Worm (Caenorhabditis elegans) whole organism, young adult: ENCODE measurements around the gene slc-17.4.

Experiments used
- B0019.2 ChIP-seq: fragments of 200-800 bp; sonication (Bioruptor generic); conservative IDR thresholded peaks from 2 replicates; pipeline ENCODE4 v1.3.6; 2022; ENCODE audit warnings: missing genetic modification reagents, missing genetic modification characterization, missing compliant biosample characterization
- B0261.1 ChIP-seq: sonication (generic microtip); optimal IDR thresholded peaks from 2 replicates; lab custom pipeline; 2016; ENCODE audit warnings: mild to moderate bottlenecking, missing genetic modification characterization, moderate library complexity, missing compliant biosample characterization
- C06A6.2 ChIP-seq: fragments of 200-800 bp; sonication (Bioruptor generic); conservative IDR thresholded peaks from 2 replicates; pipeline ENCODE4 v1.3.6; 2022; ENCODE audit warnings: missing genetic modification characterization, missing compliant biosample characterization
- F22D6.2 ChIP-seq: sonication (generic microtip); optimal IDR thresholded peaks from 2 replicates; lab custom pipeline; 2016; ENCODE audit warnings: mild to moderate bottlenecking, missing genetic modification characterization, missing compliant biosample characterization
- F33H1.4 ChIP-seq: fragments of 200-800 bp; sonication (Bioruptor generic); IDR thresholded peaks from 2 replicates; pipeline ENCODE4 v1.3.6; 2022; ENCODE audit warnings: missing genetic modification reagents, missing genetic modification characterization, missing compliant biosample characterization
- F39B2.1 ChIP-seq: fragments of 200-800 bp; sonication (Bioruptor generic); IDR thresholded peaks from 2 replicates; pipeline ENCODE4 v1.3.6; 2022; ENCODE audit warnings: missing genetic modification reagents, missing genetic modification characterization, missing compliant biosample characterization
- F49E8.2 ChIP-seq: sonication (generic microtip); optimal IDR thresholded peaks from 3 replicates; lab custom pipeline; 2017; ENCODE audit warnings: missing genetic modification characterization, mild to moderate bottlenecking, missing compliant biosample characterization, antibody characterized with exemption, moderate library complexity; ENCODE audit not compliant: insufficient read depth
- F52B5.7 ChIP-seq: sonication (generic microtip); optimal IDR thresholded peaks from 2 replicates; lab custom pipeline; 2016; ENCODE audit warnings: mild to moderate bottlenecking, missing genetic modification characterization, missing compliant biosample characterization
- F57C9.4 ChIP-seq: sonication (generic microtip); optimal IDR thresholded peaks from 2 replicates; lab custom pipeline; 2017; ENCODE audit warnings: mild to moderate bottlenecking, missing genetic modification characterization, missing compliant biosample characterization
- K12H6.12 ChIP-seq: fragments of 200-800 bp; sonication (Bioruptor generic); optimal IDR thresholded peaks from 2 replicates; lab custom pipeline; 2018; ENCODE audit warnings: mild to moderate bottlenecking, missing genetic modification characterization, missing compliant biosample characterization
- Y53F4B.3 ChIP-seq: fragments of 200-800 bp; sonication (Bioruptor generic); IDR thresholded peaks from 2 replicates; pipeline ENCODE4 v1.3.6; 2022; ENCODE audit warnings: missing genetic modification reagents, missing genetic modification characterization, missing compliant biosample characterization
- Y56A3A.18 ChIP-seq: fragments of 200-800 bp; sonication (Bioruptor generic); IDR thresholded peaks from 2 replicates; pipeline ENCODE4 v1.3.6; 2022; ENCODE audit warnings: missing genetic modification reagents, missing genetic modification characterization, missing compliant biosample characterization
- Y95B8A.8 ChIP-seq: fragments of 200-800 bp; sonication (Bioruptor generic); IDR thresholded peaks from 2 replicates; pipeline ENCODE4 v1.3.6; 2022; ENCODE audit warnings: missing genetic modification reagents, missing genetic modification characterization, missing compliant biosample characterization
- ama-1 ChIP-seq, 3 experiments: fragments of 150-350 bp in 1 of 3; sonication (generic microtip) in 2 of 3; optimal IDR thresholded peaks; 2 replicates each; lab custom pipeline; 2014 to 2018; ENCODE audit warnings: missing biosample characterization in 2 of 3, missing genetic modification characterization in 2 of 3, missing genetic modification reagents in 2 of 3
- ccch-3 ChIP-seq: fragments of 200-800 bp; sonication (Bioruptor generic); optimal IDR thresholded peaks from 2 replicates; lab custom pipeline; 2018; ENCODE audit warnings: mild to moderate bottlenecking, missing genetic modification characterization, missing compliant biosample characterization
- cebp-2 ChIP-seq: fragments of 200-800 bp; sonication (Bioruptor generic); IDR thresholded peaks from 2 replicates; pipeline ENCODE4 v1.3.6; 2022; ENCODE audit warnings: missing genetic modification characterization, missing compliant biosample characterization
- ceh-58 ChIP-seq: fragments of 200-800 bp; sonication (Bioruptor generic); IDR thresholded peaks from 2 replicates; pipeline ENCODE4 v1.3.6; 2022; ENCODE audit warnings: missing genetic modification characterization, missing compliant biosample characterization
- ceh-79 ChIP-seq: sonication (generic microtip); optimal IDR thresholded peaks from 2 replicates; lab custom pipeline; 2017; ENCODE audit warnings: mild to moderate bottlenecking, missing genetic modification characterization, missing compliant biosample characterization
- ceh-91 ChIP-seq: fragments of 200-800 bp; sonication (Bioruptor generic); IDR thresholded peaks from 2 replicates; pipeline ENCODE4 v1.3.6; 2022; ENCODE audit warnings: missing genetic modification reagents, missing genetic modification characterization, missing compliant biosample characterization
- chd-7 ChIP-seq: sonication (generic microtip); optimal IDR thresholded peaks from 2 replicates; lab custom pipeline; 2016; ENCODE audit warnings: mild to moderate bottlenecking, missing genetic modification characterization, moderate library complexity, missing compliant biosample characterization
- dpff-1 ChIP-seq: sonication (generic microtip); optimal IDR thresholded peaks from 2 replicates; lab custom pipeline; 2017; ENCODE audit warnings: mild to moderate bottlenecking, missing genetic modification characterization, missing compliant biosample characterization
- efl-1 ChIP-seq: fragments of 150-350 bp; optimal IDR thresholded peaks from 2 replicates; lab custom pipeline; 2014; ENCODE audit warnings: missing biosample characterization, missing genetic modification reagents, missing genetic modification characterization
- egl-44 ChIP-seq: fragments of 200-800 bp; sonication (Bioruptor generic); IDR thresholded peaks from 2 replicates; pipeline ENCODE4 v1.3.6; 2022; ENCODE audit warnings: missing genetic modification reagents, missing genetic modification characterization, missing compliant biosample characterization
- let-526 ChIP-seq: fragments of 200-800 bp; sonication (Bioruptor generic); IDR thresholded peaks from 2 replicates; pipeline ENCODE4 v1.3.6; 2022; ENCODE audit warnings: missing genetic modification reagents, missing genetic modification characterization, missing compliant biosample characterization
- lin-26 ChIP-seq: fragments of 200-800 bp; sonication (Bioruptor generic); IDR thresholded peaks from 2 replicates; pipeline ENCODE4 v1.3.6; 2022; ENCODE audit warnings: missing genetic modification reagents, missing genetic modification characterization, missing compliant biosample characterization
- lir-1 ChIP-seq: fragments of 200-800 bp; sonication (Bioruptor generic); conservative IDR thresholded peaks from 2 replicates; pipeline ENCODE4 v1.3.6; 2022; ENCODE audit warnings: missing genetic modification reagents, missing genetic modification characterization, missing compliant biosample characterization
- lsy-27 ChIP-seq: sonication (generic microtip); optimal IDR thresholded peaks from 2 replicates; lab custom pipeline; 2017; ENCODE audit warnings: missing genetic modification characterization, mild to moderate bottlenecking, missing compliant biosample characterization, antibody characterized with exemption, missing genotype, borderline replicate concordance; ENCODE audit not compliant: insufficient read depth
- madf-10 ChIP-seq: sonication (generic microtip); optimal IDR thresholded peaks from 2 replicates; lab custom pipeline; 2016; ENCODE audit warnings: mild to moderate bottlenecking, missing genetic modification characterization, missing compliant biosample characterization
- madf-3 ChIP-seq: fragments of 200-800 bp; sonication (Bioruptor generic); IDR thresholded peaks from 2 replicates; pipeline ENCODE4 v1.3.6; 2022; ENCODE audit warnings: missing genetic modification reagents, missing genetic modification characterization, missing compliant biosample characterization
- madf-6 ChIP-seq: fragments of 200-800 bp; sonication (Bioruptor generic); IDR thresholded peaks from 2 replicates; pipeline ENCODE4 v1.3.6; 2022; ENCODE audit warnings: missing genetic modification reagents, missing genetic modification characterization, missing compliant biosample characterization
- mel-28 ChIP-seq: sonication (generic microtip); optimal IDR thresholded peaks from 2 replicates; lab custom pipeline; 2016; ENCODE audit warnings: borderline replicate concordance, mild to moderate bottlenecking, missing genetic modification characterization, missing compliant biosample characterization
- mes-4 ChIP-seq: sonication (generic microtip); optimal IDR thresholded peaks from 2 replicates; lab custom pipeline; 2016; ENCODE audit warnings: missing genotype, missing genetic modification characterization, missing compliant biosample characterization
- nfya-1 ChIP-seq: sonication (generic microtip); optimal IDR thresholded peaks from 2 replicates; lab custom pipeline; 2017; ENCODE audit warnings: antibody characterized with exemption, missing compliant biosample characterization, missing genetic modification characterization, borderline replicate concordance; ENCODE audit not compliant: insufficient read depth
- nhr-27 ChIP-seq: fragments of 200-800 bp; sonication (Bioruptor generic); optimal IDR thresholded peaks from 2 replicates; lab custom pipeline; 2018; ENCODE audit warnings: mild to moderate bottlenecking, missing genetic modification characterization, moderate library complexity, missing compliant biosample characterization
- pha-4 ChIP-seq: fragments of 150-350 bp; sonication (generic microtip); optimal IDR thresholded peaks from 2 replicates; lab custom pipeline; 2014; ENCODE audit warnings: missing biosample characterization, missing genetic modification reagents, missing genetic modification characterization
- rcor-1 ChIP-seq: fragments of 200-800 bp; sonication (Bioruptor generic); IDR thresholded peaks from 2 replicates; pipeline ENCODE4 v1.3.6; 2022; ENCODE audit warnings: missing genetic modification reagents, missing genetic modification characterization, missing compliant biosample characterization
- repo-1 ChIP-seq: sonication (generic microtip); optimal IDR thresholded peaks from 2 replicates; lab custom pipeline; 2017; ENCODE audit warnings: mild to moderate bottlenecking, missing genetic modification characterization, missing compliant biosample characterization
- rpc-1 ChIP-seq, 2 experiments: fragments of 150-350 bp in 1 of 2; sonication (generic microtip) in 1 of 2; optimal IDR thresholded peaks; 2 replicates each; lab custom pipeline; 2014 to 2018; ENCODE audit warnings: missing biosample characterization in 1 of 2, missing genetic modification characterization in 1 of 2, missing genetic modification reagents in 1 of 2, missing genotype in 1 of 2
- sdz-38 ChIP-seq: sonication (generic microtip); optimal IDR thresholded peaks from 2 replicates; lab custom pipeline; 2016; ENCODE audit warnings: missing genotype, missing genetic modification characterization, missing compliant biosample characterization
- somi-1 ChIP-seq: fragments of 200-800 bp; sonication (Bioruptor generic); optimal IDR thresholded peaks from 2 replicates; lab custom pipeline; 2018; ENCODE audit warnings: mild to moderate bottlenecking, missing genetic modification characterization, missing compliant biosample characterization
- sptf-2 ChIP-seq: fragments of 200-800 bp; sonication (Bioruptor generic); optimal IDR thresholded peaks from 2 replicates; lab custom pipeline; 2018; ENCODE audit warnings: mild to moderate bottlenecking, missing genetic modification characterization, missing compliant biosample characterization
- tbx-9 ChIP-seq: sonication (generic microtip); optimal IDR thresholded peaks from 2 replicates; lab custom pipeline; 2016; ENCODE audit warnings: borderline replicate concordance, missing genetic modification characterization, inconsistent platforms, missing compliant biosample characterization
- unc-130 ChIP-seq: sonication (generic microtip); optimal IDR thresholded peaks from 2 replicates; lab custom pipeline; 2016; ENCODE audit warnings: missing genetic modification reagents, missing genetic modification characterization, missing compliant biosample characterization
- unc-62 ChIP-seq: fragments of 150-350 bp; optimal IDR thresholded peaks from 2 replicates; lab custom pipeline; 2014; ENCODE audit warnings: missing biosample characterization, missing genetic modification reagents, missing genetic modification characterization
- xnd-1 ChIP-seq: sonication (generic microtip); optimal IDR thresholded peaks from 2 replicates; lab custom pipeline; 2016; ENCODE audit warnings: missing genotype, missing genetic modification reagents, missing genetic modification characterization, missing compliant biosample characterization
- zfh-2 ChIP-seq: fragments of 200-800 bp; sonication (Bioruptor generic); conservative IDR thresholded peaks from 2 replicates; pipeline ENCODE4 v1.3.6; 2022; ENCODE audit warnings: missing genetic modification reagents, missing genetic modification characterization, missing compliant biosample characterization
- ztf-26 ChIP-seq: sonication (generic microtip); optimal IDR thresholded peaks from 2 replicates; lab custom pipeline; 2017; ENCODE audit warnings: missing genetic modification characterization, missing compliant biosample characterization
- ztf-28 ChIP-seq: fragments of 200-800 bp; sonication (Bioruptor generic); IDR thresholded peaks from 2 replicates; pipeline ENCODE4 v1.3.6; 2022; ENCODE audit warnings: missing genetic modification reagents, missing genetic modification characterization, missing compliant biosample characterization

slc-17.4 gene

ce11 chrIV:17249691-17250181 is 41.8 kb downstream of the slc-17.4 start, which contains the start of gene eelo-2:
TSS of gene eelo-2 (plus strand) at chrIV:17250131.
- peak; percentile 88 for TF ChIP-seq egl-44 (GFP tag; lab: Robert Waterston, UW)
- TF ChIP-seq rcor-1 (GFP tag; lab: Robert Waterston, UW), result peak; percentile 98
- peak; percentile 96 for TF ChIP-seq Y56A3A.18 (GFP tag; lab: Robert Waterston, UW)
- peak; percentile 52; the same call in 1 of the 2 replicates for TF ChIP-seq ztf-28
- TF ChIP-seq F33H1.4 (GFP tag; lab: Robert Waterston, UW), result peak; percentile 80
- peak; percentile 86 for TF ChIP-seq F39B2.1
- TF ChIP-seq lsy-27 (tag; lab: Kevin White, UChicago), result peak; percentile 15
- peak; percentile 96 for TF ChIP-seq repo-1 (tag; lab: Kevin White, UChicago)
- TF ChIP-seq ceh-79, result no peak
- no peak; the same call in none of the 2 replicates for TF ChIP-seq madf-6 (GFP tag; lab: Robert Waterston, UW)
- peak; percentile 86 for TF ChIP-seq chd-7 (tag; lab: Kevin White, UChicago)
- peak; percentile 77 for TF ChIP-seq lin-26
- peak; percentile 51 for TF ChIP-seq ccch-3
- TF ChIP-seq somi-1, result peak; percentile 92
- TF ChIP-seq nfya-1 (tag; lab: Kevin White, UChicago), result no peak
- TF ChIP-seq pha-4 (tag; lab: Kevin White, UChicago), result peak; percentile 79
- peak; percentile 60 for TF ChIP-seq unc-62 (GFP tag; lab: Kevin White, UChicago)
- TF ChIP-seq dpff-1 (tag; lab: Kevin White, UChicago), result no peak
- peak; percentile 98 for TF ChIP-seq madf-3
- TF ChIP-seq efl-1 (GFP tag; lab: Kevin White, UChicago), result peak; percentile 95
- no peak for TF ChIP-seq sptf-2 (GFP tag; lab: Kevin White, UChicago)
- no peak for TF ChIP-seq rpc-1 (optimal IDR thresholded peaks at IDR 0.05; lab: Kevin White, UChicago)
- TF ChIP-seq rpc-1 (tag; optimal IDR thresholded peaks at IDR 0.05; lab: Kevin White, UChicago), result no peak
- TF ChIP-seq sdz-38 (tag; lab: Kevin White, UChicago), result no peak
- TF ChIP-seq B0261.1 (tag; lab: Kevin White, UChicago), result peak; percentile 34
- no peak for TF ChIP-seq ceh-58 (GFP tag; lab: Robert Waterston, UW)
- peak; percentile 96 for TF ChIP-seq zfh-2 (GFP tag; lab: Robert Waterston, UW)
- TF ChIP-seq let-526 (GFP tag; lab: Robert Waterston, UW), result peak; percentile 95
- peak; percentile 95 for TF ChIP-seq lir-1 (GFP tag; lab: Robert Waterston, UW)
- peak; percentile 95 for TF ChIP-seq Y95B8A.8 (GFP tag; lab: Robert Waterston, UW)
- TF ChIP-seq madf-10 (tag; lab: Kevin White, UChicago), result peak; percentile 92
- peak; percentile 86 for TF ChIP-seq F49E8.2
- TF ChIP-seq ama-1 (optimal IDR thresholded peaks at IDR 0.05; lab: Kevin White, UChicago), result no peak
- TF ChIP-seq ama-1 (GFP tag; optimal IDR thresholded peaks at IDR 0.05; lab: Kevin White, UChicago), result no peak
- TF ChIP-seq K12H6.12 (tag; lab: Kevin White, UChicago), result peak; percentile 93
- TF ChIP-seq Y53F4B.3, result no peak
- TF ChIP-seq mes-4, result peak; percentile 14
- peak; percentile 79 for TF ChIP-seq F52B5.7 (tag; lab: Kevin White, UChicago)
- peak; percentile 89 for TF ChIP-seq F22D6.2 (tag; lab: Kevin White, UChicago)
- peak; percentile 96 for TF ChIP-seq ztf-26 (tag; lab: Kevin White, UChicago)
- TF ChIP-seq unc-130 (GFP tag; lab: Kevin White, UChicago), result peak; percentile 81
- TF ChIP-seq C06A6.2 (GFP tag; lab: Robert Waterston, UW), result peak; percentile 96
- TF ChIP-seq nhr-27 (tag; lab: Kevin White, UChicago), result no peak
- peak; percentile 65 for TF ChIP-seq xnd-1 (tag; lab: Kevin White, UChicago)
- 0 out of 2 replicates have a peak, but pooled peaks have one; percentile 51 for TF ChIP-seq cebp-2 (GFP tag; lab: Robert Waterston, UW)
- peak; percentile 64 for TF ChIP-seq B0019.2 (GFP tag; lab: Robert Waterston, UW)
- TF ChIP-seq mel-28, result peak; percentile 79
- TF ChIP-seq ceh-91, result peak; percentile 91
- no peak for TF ChIP-seq tbx-9 (tag; lab: Kevin White, UChicago)
- peak; percentile 41 for TF ChIP-seq F57C9.4 (tag; lab: Kevin White, UChicago)
